Fruit fly (Drosophila melanogaster) whole organism, embryonic: ENCODE data around the gene Spn28Dc.
"Not testable (repeated sequence)": the region's sequence is repeated elsewhere in the genome, so short reads cannot be mapped to it uniquely, and the experiment has no call there.

Source experiments
- Adf1 ChIP-seq: fragments of 200-800 bp; sonication (Bioruptor generic); IDR thresholded peaks from 2 replicates; pipeline ENCODE4 v1.3.6; 2022; ENCODE audit warnings: missing biosample characterization, missing genetic modification characterization
- Bgb ChIP-seq: fragments of 200-800 bp; sonication (Bioruptor generic); IDR thresholded peaks from 2 replicates; pipeline ENCODE4 v1.3.6; 2022; ENCODE audit warnings: missing biosample characterization, missing genetic modification characterization; ENCODE audit not compliant: partially characterized antibody
- CG11504 ChIP-seq: fragments of 200-800 bp; sonication (Bioruptor generic); optimal IDR thresholded peaks from 3 replicates; lab custom pipeline; 2019; ENCODE audit warnings: missing biosample characterization, mild to moderate bottlenecking, missing genetic modification characterization, moderate library complexity
- CG12769 ChIP-seq: fragments of 200-800 bp; sonication (Bioruptor generic); optimal IDR thresholded peaks from 2 replicates; lab custom pipeline; 2019; ENCODE audit warnings: missing biosample characterization, mild to moderate bottlenecking, missing genetic modification characterization, moderate library complexity
- CG34422 ChIP-seq: fragments of 200-800 bp; sonication (Bioruptor generic); IDR thresholded peaks from 3 replicates; pipeline ENCODE4 v1.3.6; 2022; ENCODE audit warnings: missing biosample characterization, missing genetic modification characterization
- CG4360 ChIP-seq: fragments of 200-800 bp; sonication (Bioruptor generic); IDR thresholded peaks from 2 replicates; pipeline ENCODE4 v1.3.6; 2022; ENCODE audit warnings: missing biosample characterization, missing genetic modification characterization
- CG4730 ChIP-seq: fragments of 200-800 bp; sonication (Bioruptor generic); IDR thresholded peaks from 2 replicates; pipeline ENCODE4 v1.3.6; 2022; ENCODE audit warnings: missing biosample characterization, missing genetic modification characterization
- CG6791 ChIP-seq: fragments of 200-800 bp; sonication (Bioruptor generic); IDR thresholded peaks from 3 replicates; pipeline ENCODE4 v1.3.6; 2022; ENCODE audit warnings: missing biosample characterization, missing genetic modification characterization; ENCODE audit not compliant: partially characterized antibody
- CG6813 ChIP-seq: fragments of 200-800 bp; sonication (Bioruptor generic); optimal IDR thresholded peaks from 2 replicates; lab custom pipeline; 2017; ENCODE audit warnings: missing biosample characterization, missing genetic modification characterization, mild to moderate bottlenecking, moderate library complexity, missing genetic modification reagents
- CG7987 ChIP-seq: fragments of 200-800 bp; sonication (Bioruptor generic); optimal IDR thresholded peaks from 2 replicates; lab custom pipeline; 2018; ENCODE audit warnings: missing biosample characterization, mild to moderate bottlenecking, missing genetic modification characterization, moderate library complexity
- CG8290 ChIP-seq, 3 experiments: fragments of 200-800 bp; sonication (Bioruptor generic); optimal IDR thresholded peaks; 2 replicates each; lab custom pipeline; 2016 to 2019; ENCODE audit warnings: missing biosample characterization in 3 of 3, missing genetic modification characterization in 3 of 3, mild to moderate bottlenecking in 2 of 3, moderate library complexity in 1 of 3
- CG8924 ChIP-seq: fragments of 200-800 bp; optimal IDR thresholded peaks from 3 replicates; lab custom pipeline; 2019; ENCODE audit warnings: missing biosample characterization, mild to moderate bottlenecking, missing genetic modification characterization, moderate library complexity
- Dbx ChIP-seq: fragments of 200-800 bp; sonication (Bioruptor generic); IDR thresholded peaks from 3 replicates; pipeline ENCODE4 v1.3.6; 2022; ENCODE audit warnings: missing biosample characterization, missing genetic modification characterization
- Deaf1 ChIP-seq: fragments of 200-800 bp; optimal IDR thresholded peaks from 3 replicates; lab custom pipeline; 2019; ENCODE audit warnings: missing biosample characterization, mild to moderate bottlenecking, missing genetic modification characterization, moderate library complexity
- Dfd ChIP-seq, 2 experiments: fragments of >200 bp; optimal IDR thresholded peaks; 2 replicates each; lab custom pipeline; 2017; ENCODE audit warnings: missing biosample characterization in 2 of 2, missing genetic modification characterization in 2 of 2
- Drgx ChIP-seq: fragments of 200-800 bp; sonication (Bioruptor generic); IDR thresholded peaks from 2 replicates; pipeline ENCODE4 v1.3.6; 2022; ENCODE audit warnings: missing biosample characterization, missing genetic modification characterization
- HmgD ChIP-seq: fragments of 200-800 bp; sonication (Bioruptor generic); optimal IDR thresholded peaks from 3 replicates; lab custom pipeline; 2016; ENCODE audit warnings: missing biosample characterization, missing genetic modification characterization
- HmgZ ChIP-seq: fragments of 200-800 bp; sonication (Bioruptor generic); optimal IDR thresholded peaks from 2 replicates; lab custom pipeline; 2018; ENCODE audit warnings: missing biosample characterization, mild to moderate bottlenecking, missing genetic modification characterization
- Hr39 ChIP-seq: fragments of >200 bp; optimal IDR thresholded peaks from 2 replicates; lab custom pipeline; 2017
- Hr78 ChIP-seq, 2 experiments: fragments of 200-800 bp in 1 of 2; fragments of >200 bp in 1 of 2; sonication (Bioruptor generic) in 1 of 2; optimal IDR thresholded peaks; 2 replicates each; lab custom pipeline; 2017 to 2019; ENCODE audit warnings: missing biosample characterization in 2 of 2, missing genetic modification characterization in 2 of 2, mild to moderate bottlenecking in 1 of 2, moderate library complexity in 1 of 2
- Jarid2 ChIP-seq: fragments of 200-800 bp; sonication (Bioruptor generic); optimal IDR thresholded peaks from 3 replicates; lab custom pipeline; 2017; ENCODE audit warnings: mild to moderate bottlenecking, missing biosample characterization, missing genetic modification reagents, missing genetic modification characterization
- MTF-1 ChIP-seq: fragments of 200-800 bp; sonication (Bioruptor generic); optimal IDR thresholded peaks from 2 replicates; lab custom pipeline; 2018; ENCODE audit warnings: missing biosample characterization, mild to moderate bottlenecking, missing genetic modification characterization, borderline replicate concordance
- Med ChIP-seq: fragments of 200-800 bp; sonication (Bioruptor generic); peaks from one replicate; lab custom pipeline; 2016; ENCODE audit warnings: missing biosample characterization, missing genetic modification characterization, mild to moderate bottlenecking, inconsistent platforms, moderate library complexity
- Opbp ChIP-seq: fragments of 200-800 bp; sonication (Bioruptor generic); IDR thresholded peaks from 3 replicates; pipeline ENCODE4 v1.3.6; 2022; ENCODE audit warnings: missing biosample characterization, missing genetic modification characterization; ENCODE audit not compliant: partially characterized antibody
- Stat92E ChIP-seq, 3 experiments: fragments of >200 bp in 2 of 3; fragments of 200-800 bp in 1 of 3; sonication (Bioruptor generic) in 1 of 3; optimal IDR thresholded peaks; 2 replicates each; lab custom pipeline; 2017 to 2019; ENCODE audit warnings: missing biosample characterization in 3 of 3, missing genetic modification characterization in 3 of 3, mild to moderate bottlenecking in 1 of 3, moderate library complexity in 1 of 3
- TFAM ChIP-seq: fragments of 200-800 bp; sonication (Bioruptor generic); optimal IDR thresholded peaks from 2 replicates; lab custom pipeline; 2017; ENCODE audit warnings: missing biosample characterization, missing genetic modification characterization, inconsistent platforms
- Trl ChIP-seq, 3 experiments: fragments of >200 bp in 2 of 3; fragments of 200-800 bp in 1 of 3; sonication (Bioruptor generic) in 1 of 3; optimal IDR thresholded peaks; 2 replicates in 1 of 3; 3 replicates in 2 of 3; lab custom pipeline; 2016 to 2017; ENCODE audit warnings: missing biosample characterization in 1 of 3, missing genetic modification characterization in 1 of 3
- abd-A ChIP-seq: fragments of 200-800 bp; sonication (Bioruptor generic); optimal IDR thresholded peaks from 3 replicates; lab custom pipeline; 2019; ENCODE audit warnings: missing biosample characterization, mild to moderate bottlenecking, missing genetic modification characterization, moderate library complexity
- cg ChIP-seq: fragments of 200-800 bp; sonication (Bioruptor generic); optimal IDR thresholded peaks from 3 replicates; lab custom pipeline; 2019; ENCODE audit warnings: missing biosample characterization, mild to moderate bottlenecking, missing genetic modification characterization, moderate library complexity
- chm ChIP-seq: fragments of 200-800 bp; sonication (Bioruptor generic); IDR thresholded peaks from 2 replicates; pipeline ENCODE4 v1.3.6; 2022; ENCODE audit warnings: missing biosample characterization, missing genetic modification characterization
- crol ChIP-seq: fragments of 200-800 bp; sonication (Bioruptor generic); IDR thresholded peaks from 2 replicates; pipeline ENCODE4 v1.3.6; 2022; ENCODE audit warnings: missing biosample characterization, missing genetic modification characterization
- cwo ChIP-seq: fragments of 200-800 bp; sonication (Bioruptor generic); optimal IDR thresholded peaks from 3 replicates; lab custom pipeline; 2017; ENCODE audit warnings: missing biosample characterization, missing genetic modification characterization, mild to moderate bottlenecking, moderate library complexity, missing genetic modification reagents
- da ChIP-seq: fragments of 200-800 bp; sonication (Bioruptor generic); optimal IDR thresholded peaks from 2 replicates; lab custom pipeline; 2016; ENCODE audit warnings: missing biosample characterization, missing genetic modification characterization
- esg ChIP-seq: fragments of 200-800 bp; sonication (Bioruptor generic); conservative IDR thresholded peaks from 2 replicates; pipeline ENCODE4 v1.3.6; 2022; ENCODE audit warnings: missing biosample characterization, missing genetic modification characterization
- her ChIP-seq: fragments of 200-800 bp; sonication (Bioruptor generic); optimal IDR thresholded peaks from 2 replicates; lab custom pipeline; 2016; ENCODE audit warnings: missing biosample characterization, missing genetic modification characterization
- hkb ChIP-seq, 2 experiments: fragments of 200-800 bp in 1 of 2; fragments of >200 bp in 1 of 2; sonication (Bioruptor generic) in 1 of 2; IDR thresholded peaks in 1 of 2; optimal IDR thresholded peaks in 1 of 2; 2 replicates each; pipeline versions ENCODE4 v1.3.6 to Lab custom; 2017 to 2022; ENCODE audit warnings: missing biosample characterization in 1 of 2, missing genetic modification characterization in 1 of 2
- lilli ChIP-seq: fragments of 200-800 bp; sonication (Bioruptor generic); optimal IDR thresholded peaks from 3 replicates; lab custom pipeline; 2016; ENCODE audit warnings: missing biosample characterization, missing genetic modification characterization
- nau ChIP-seq: fragments of 200-800 bp; sonication (Bioruptor generic); optimal IDR thresholded peaks from 3 replicates; lab custom pipeline; 2017; ENCODE audit warnings: missing biosample characterization, mild to moderate bottlenecking, missing genetic modification characterization, missing genetic modification reagents
- pan ChIP-seq, 4 experiments: fragments of >200 bp in 3 of 4; fragments of 200-800 bp in 1 of 4; sonication (Bioruptor generic) in 1 of 4; optimal IDR thresholded peaks in 3 of 4; IDR thresholded peaks in 1 of 4; 2 replicates each; pipeline versions ENCODE4 v1.3.6 to Lab custom; 2017 to 2022; ENCODE audit warnings: missing biosample characterization in 2 of 4, missing genetic modification characterization in 2 of 4, mixed read lengths in 1 of 4
- psq ChIP-seq: fragments of 200-800 bp; sonication (Bioruptor generic); optimal IDR thresholded peaks from 2 replicates; lab custom pipeline; 2017; ENCODE audit warnings: missing biosample characterization, missing genetic modification characterization
- ranshi ChIP-seq: fragments of 200-800 bp; sonication (Bioruptor generic); IDR thresholded peaks from 2 replicates; pipeline ENCODE4 v1.3.6; 2022; ENCODE audit warnings: missing biosample characterization, missing genetic modification characterization
- rib ChIP-seq: fragments of 200-800 bp; sonication (Bioruptor generic); IDR thresholded peaks from 2 replicates; pipeline ENCODE4 v1.3.6; 2022; ENCODE audit warnings: missing biosample characterization, missing genetic modification characterization
- sd ChIP-seq: fragments of 200-800 bp; sonication (Bioruptor generic); optimal IDR thresholded peaks from 3 replicates; lab custom pipeline; 2018; ENCODE audit warnings: missing biosample characterization, mild to moderate bottlenecking, missing genetic modification characterization, moderate library complexity
- sug ChIP-seq: fragments of 200-800 bp; optimal IDR thresholded peaks from 2 replicates; lab custom pipeline; 2019; ENCODE audit warnings: missing biosample characterization, mild to moderate bottlenecking, missing genetic modification characterization, moderate library complexity

Gene Spn28Dc

dm6 chr2L:7983646-7984045 is 23.4 kb downstream of the Spn28Dc start, which contains the start of gene CG7231:
Gene CG7231 (plus strand): TSS chr2L:7983946.
- TF ChIP-seq nau (GFP tag; lab: Kevin White, UChicago); CG6813 (GFP tag; lab: Kevin White, UChicago); Bgb (GFP tag; lab: Robert Waterston, UW): not testable (repeated sequence)

- TF ChIP-seq CG8290 (GFP tag; optimal IDR thresholded peaks at IDR 0.05; lab: Kevin White, UChicago) = no peak
- TF ChIP-seq CG8290 (tag; optimal IDR thresholded peaks at IDR 0.05; lab: Kevin White, UChicago) = peak in 1 of 2 experiments; percentile 27
- no peak for TF ChIP-seq pan (optimal IDR thresholded peaks at IDR 0.05; lab: Kevin White, UChicago)
- TF ChIP-seq pan (GFP tag; optimal IDR thresholded peaks at IDR 0.05 in 1 of 2, IDR thresholded peaks at IDR 0.05 in 1 of 2) = peak; percentile 27 to 45
- TF ChIP-seq HmgZ (tag; lab: Kevin White, UChicago) = no peak
- TF ChIP-seq CG4360 = peak; percentile 91
- peak; percentile 5 for TF ChIP-seq her (GFP tag; lab: Kevin White, UChicago)
- 0 out of 3 replicates have a peak, but pooled peaks have one; percentile 30 for TF ChIP-seq Dbx (GFP tag; lab: Robert Waterston, UW)
- TF ChIP-seq esg = no peak
- TF ChIP-seq psq = no peak
- TF ChIP-seq Adf1 (GFP tag; lab: Robert Waterston, UW) = peak; percentile 64
- no peak for TF ChIP-seq TFAM (GFP tag; lab: Kevin White, UChicago)
- peak; percentile 83 for TF ChIP-seq crol
- 0 out of 3 replicates have a peak, but pooled peaks have one; percentile 32 for TF ChIP-seq Opbp
- peak; percentile 8 for TF ChIP-seq sug
- no peak for TF ChIP-seq MTF-1
- TF ChIP-seq rib = peak; percentile 54; the same call in 1 of the 2 replicates
- TF ChIP-seq ranshi (GFP tag; lab: Robert Waterston, UW) = no peak
- no peak for TF ChIP-seq lilli (GFP tag; lab: Kevin White, UChicago)
- peak; percentile 71; the same call in 1 of the 3 replicates for TF ChIP-seq CG34422
- peak; percentile 73 for TF ChIP-seq cwo
- peak; percentile 43 to 91 for TF ChIP-seq Dfd (GFP tag; optimal IDR thresholded peaks at IDR 0.05; lab: Kevin White, UChicago)
- peak; percentile 74 for TF ChIP-seq sd (tag; lab: Kevin White, UChicago)
- TF ChIP-seq Med (GFP tag; lab: Kevin White, UChicago) = peak; percentile 84
- TF ChIP-seq Hr39 = peak; percentile 96
- TF ChIP-seq cg (GFP tag; lab: Kevin White, UChicago) = peak; percentile 91
- TF ChIP-seq hkb (optimal IDR thresholded peaks at IDR 0.05; lab: Kevin White, UChicago) = no peak
- TF ChIP-seq hkb (GFP tag; IDR thresholded peaks at IDR 0.05; lab: Robert Waterston, UW) = 0 out of 2 replicates have a peak, but pooled peaks have one; percentile 11
- peak; percentile 34 for TF ChIP-seq CG12769
- peak in 1 of 3 experiments; percentile 90 for TF ChIP-seq Stat92E (GFP tag; optimal IDR thresholded peaks at IDR 0.05; lab: Kevin White, UChicago)
- peak; percentile 36; the same call in 1 of the 2 replicates for TF ChIP-seq chm (GFP tag; lab: Robert Waterston, UW)
- TF ChIP-seq abd-A (tag; lab: Kevin White, UChicago) = peak; percentile 8
- TF ChIP-seq HmgD = no peak
- peak; percentile 9; the same call in 1 of the 2 replicates for TF ChIP-seq Drgx (GFP tag; lab: Robert Waterston, UW)
- TF ChIP-seq Hr78 (GFP tag; optimal IDR thresholded peaks at IDR 0.05; lab: Kevin White, UChicago) = peak in 1 of 2 experiments; percentile 36
- TF ChIP-seq nau (GFP tag; lab: Kevin White, UChicago) = no peak
- peak; percentile 57 for TF ChIP-seq Deaf1 (tag; lab: Kevin White, UChicago)
- TF ChIP-seq da (GFP tag; lab: Kevin White, UChicago) = no peak
- peak; percentile 2 for TF ChIP-seq Jarid2
- TF ChIP-seq CG6791 (GFP tag; lab: Robert Waterston, UW) = 0 out of 3 replicates have a peak, but pooled peaks have one; percentile 16
- peak; percentile 66 to 81 for TF ChIP-seq Trl (optimal IDR thresholded peaks at IDR 0.05; lab: Kevin White, UChicago)
- no peak for TF ChIP-seq Trl (GFP tag; optimal IDR thresholded peaks at IDR 0.05; lab: Kevin White, UChicago)
- TF ChIP-seq CG8924 (tag; lab: Kevin White, UChicago) = peak; percentile 10
- TF ChIP-seq CG7987 (GFP tag; lab: Kevin White, UChicago) = peak; percentile 25
- TF ChIP-seq CG11504 (tag; lab: Kevin White, UChicago) = no peak
- TF ChIP-seq CG4730 = no peak
Measured at dm6 chr2L:7976738-7977137, 30.3 kb downstream of the Spn28Dc start.
